Worm (Caenorhabditis elegans): Measurements from ENCODE around the gene try-5.

try-5 gene

ce11 chrV:9346804-9347203 lies at the start of gene try-5, which contains the start of gene K07B1.7:
TSS of gene try-5 (plus strand) at chrV:9347044.
TSS of gene K07B1.7 (minus strand) at chrV:9346962.
- TF ChIP-seq hnd-1 (tag; optimal IDR thresholded peaks at IDR 0.05) (no peak), aly-1 (tag; optimal IDR thresholded peaks at IDR 0.05) (no peak), tbx-11 (GFP tag; IDR thresholded peaks at IDR 0.05) (no peak), hmbx-1 (tag; optimal IDR thresholded peaks at IDR 0.05) (no peak), ceh-13 (GFP tag; optimal IDR thresholded peaks at IDR 0.05) (no peak), B0310.2 (tag; optimal IDR thresholded peaks at IDR 0.05) (no peak), tbx-37 (GFP tag; conservative IDR thresholded peaks at IDR 0.05) (no peak)

- TF ChIP-seq tbx-37 (GFP tag; conservative IDR thresholded peaks at IDR 0.05) = no peak
- no peak for TF ChIP-seq flt-1 (GFP tag; IDR thresholded peaks at IDR 0.05)
- TF ChIP-seq tra-4 (tag; optimal IDR thresholded peaks at IDR 0.05) = no peak
- TF ChIP-seq pes-1 (GFP tag; IDR thresholded peaks at IDR 0.05) = no peak
- TF ChIP-seq ets-7 (tag; optimal IDR thresholded peaks at IDR 0.05) = no peak
- no peak for TF ChIP-seq hnd-1 (tag; optimal IDR thresholded peaks at IDR 0.05)
- TF ChIP-seq ceh-13 (GFP tag; optimal IDR thresholded peaks at IDR 0.05) = no peak
- no peak for TF ChIP-seq sea-1 (GFP tag; conservative IDR thresholded peaks at IDR 0.05)
- TF ChIP-seq scrt-1 (GFP tag; IDR thresholded peaks at IDR 0.05) = no peak
- no peak for TF ChIP-seq B0310.2 (tag; optimal IDR thresholded peaks at IDR 0.05)
- TF ChIP-seq hmg-4 (GFP tag; optimal IDR thresholded peaks at IDR 0.05) = no peak
- no peak for TF ChIP-seq hmbx-1 (tag; optimal IDR thresholded peaks at IDR 0.05)
- TF ChIP-seq ceh-36 (tag; optimal IDR thresholded peaks at IDR 0.05) = no peak
- TF ChIP-seq F13C5.2 (tag; optimal IDR thresholded peaks at IDR 0.05) = no peak
- TF ChIP-seq ama-1 (optimal IDR thresholded peaks at IDR 0.05) = no peak
Measured at ce11 chrV:9297332-9297731, 49.5 kb upstream of the try-5 start, which contains the start of gene F44A2.5. TSS of gene F44A2.5 (plus strand) at chrV:9297632.

- TF ChIP-seq hnd-1 (tag; optimal IDR thresholded peaks at IDR 0.05) (no peak), tbx-11 (GFP tag; IDR thresholded peaks at IDR 0.05) (no peak), hmg-4 (GFP tag; optimal IDR thresholded peaks at IDR 0.05) (no peak), ama-1 (optimal IDR thresholded peaks at IDR 0.05) (no peak), scrt-1 (GFP tag; IDR thresholded peaks at IDR 0.05) (no peak), ceh-36 (tag; optimal IDR thresholded peaks at IDR 0.05) (no peak), pes-1 (GFP tag; IDR thresholded peaks at IDR 0.05) (no peak), tra-4 (tag; optimal IDR thresholded peaks at IDR 0.05) (no peak), sea-1 (GFP tag; conservative IDR thresholded peaks at IDR 0.05) (no peak), hmbx-1 (tag; optimal IDR thresholded peaks at IDR 0.05) (no peak)
Measured at ce11 chrV:9303026-9303425, 43.8 kb upstream of the try-5 start, which contains the start of gene nhr-39. TSS of gene nhr-39 (plus strand) at chrV:9303326.

- no peak for TF ChIP-seq B0310.2 (tag; optimal IDR thresholded peaks at IDR 0.05)
- TF ChIP-seq hnd-1 (tag; optimal IDR thresholded peaks at IDR 0.05) = no peak
- TF ChIP-seq tbx-37 (GFP tag; conservative IDR thresholded peaks at IDR 0.05) = no peak
- TF ChIP-seq hmbx-1 (tag; optimal IDR thresholded peaks at IDR 0.05) = no peak
- no peak for TF ChIP-seq sea-1 (GFP tag; conservative IDR thresholded peaks at IDR 0.05)
Measured at ce11 chrV:9305116-9305515, 41.7 kb upstream of the try-5 start, which contains the start of gene F44A2.3. TSS of gene F44A2.3 (plus strand) at chrV:9305416.

ce11 chrV:9312377-9312776 lies 34.5 kb upstream of the try-5 start:
- no peak for TF ChIP-seq hnd-1 (tag; optimal IDR thresholded peaks at IDR 0.05)
- no peak for TF ChIP-seq hmg-4 (GFP tag; optimal IDR thresholded peaks at IDR 0.05)
- TF ChIP-seq ceh-36 (tag; optimal IDR thresholded peaks at IDR 0.05) = no peak
- TF ChIP-seq tbx-11 (GFP tag; IDR thresholded peaks at IDR 0.05) = no peak
- no peak for TF ChIP-seq tra-4 (tag; optimal IDR thresholded peaks at IDR 0.05)
- no peak for TF ChIP-seq aly-1 (tag; optimal IDR thresholded peaks at IDR 0.05)
- no peak for TF ChIP-seq flt-1 (GFP tag; IDR thresholded peaks at IDR 0.05)
- no peak for TF ChIP-seq ama-1 (optimal IDR thresholded peaks at IDR 0.05)
- TF ChIP-seq ets-7 (tag; optimal IDR thresholded peaks at IDR 0.05) = no peak
- no peak for TF ChIP-seq tbx-37 (GFP tag; conservative IDR thresholded peaks at IDR 0.05)
- TF ChIP-seq hmbx-1 (tag; optimal IDR thresholded peaks at IDR 0.05) = no peak

ce11 chrV:9314408-9314807 lies 32.4 kb upstream of the try-5 start:
- TF ChIP-seq B0310.2 (tag; optimal IDR thresholded peaks at IDR 0.05) (no peak), ama-1 (optimal IDR thresholded peaks at IDR 0.05) (no peak), tbx-37 (GFP tag; conservative IDR thresholded peaks at IDR 0.05) (no peak), ets-7 (tag; optimal IDR thresholded peaks at IDR 0.05) (no peak), hmbx-1 (tag; optimal IDR thresholded peaks at IDR 0.05) (no peak), pes-1 (GFP tag; IDR thresholded peaks at IDR 0.05) (no peak), flt-1 (GFP tag; IDR thresholded peaks at IDR 0.05) (no peak), ceh-13 (GFP tag; optimal IDR thresholded peaks at IDR 0.05) (no peak), ceh-36 (tag; optimal IDR thresholded peaks at IDR 0.05) (no peak), tra-4 (tag; optimal IDR thresholded peaks at IDR 0.05) (no peak), scrt-1 (GFP tag; IDR thresholded peaks at IDR 0.05) (no peak), tbx-11 (GFP tag; IDR thresholded peaks at IDR 0.05) (no peak), aly-1 (tag; optimal IDR thresholded peaks at IDR 0.05) (no peak), F13C5.2 (tag; optimal IDR thresholded peaks at IDR 0.05) (no peak), hmg-4 (GFP tag; optimal IDR thresholded peaks at IDR 0.05) (no peak), hnd-1 (tag; optimal IDR thresholded peaks at IDR 0.05) (no peak)

ce11 chrV:9316970-9317369 lies 29.9 kb upstream of the try-5 start:
- TF ChIP-seq ama-1 (optimal IDR thresholded peaks at IDR 0.05) (no peak), flt-1 (GFP tag; IDR thresholded peaks at IDR 0.05) (no peak), ets-7 (tag; optimal IDR thresholded peaks at IDR 0.05) (no peak), pes-1 (GFP tag; IDR thresholded peaks at IDR 0.05) (no peak), tbx-11 (GFP tag; IDR thresholded peaks at IDR 0.05) (no peak), hmg-4 (GFP tag; optimal IDR thresholded peaks at IDR 0.05) (no peak), tra-4 (tag; optimal IDR thresholded peaks at IDR 0.05) (no peak), sea-1 (GFP tag; conservative IDR thresholded peaks at IDR 0.05) (no peak), ceh-36 (tag; optimal IDR thresholded peaks at IDR 0.05) (no peak), aly-1 (tag; optimal IDR thresholded peaks at IDR 0.05) (no peak), hmbx-1 (tag; optimal IDR thresholded peaks at IDR 0.05) (no peak), ceh-13 (GFP tag; optimal IDR thresholded peaks at IDR 0.05) (no peak), scrt-1 (GFP tag; IDR thresholded peaks at IDR 0.05) (no peak)

ce11 chrV:9318046-9318445 lies 28.8 kb upstream of the try-5 start, which contains the start of gene kvs-3:
TSS of gene kvs-3 (plus strand) at chrV:9318311.
- TF ChIP-seq tra-4 (tag; optimal IDR thresholded peaks at IDR 0.05) = no peak
- peak; percentile 49; the same call in 1 of the 2 replicates for TF ChIP-seq tbx-11 (GFP tag; IDR thresholded peaks at IDR 0.05)
- no peak for TF ChIP-seq ets-7 (tag; optimal IDR thresholded peaks at IDR 0.05)
- TF ChIP-seq scrt-1 (GFP tag; IDR thresholded peaks at IDR 0.05) = no peak
- no peak for TF ChIP-seq ceh-36 (tag; optimal IDR thresholded peaks at IDR 0.05)
- TF ChIP-seq B0310.2 (tag; optimal IDR thresholded peaks at IDR 0.05) = no peak
- no peak for TF ChIP-seq hmg-4 (GFP tag; optimal IDR thresholded peaks at IDR 0.05)
- 0 out of 2 replicates have a peak, but pooled peaks have one; percentile 18 for TF ChIP-seq flt-1 (GFP tag; IDR thresholded peaks at IDR 0.05)
- TF ChIP-seq hnd-1 (tag; optimal IDR thresholded peaks at IDR 0.05) = no peak
- no peak; the same call in 1 of the 2 replicates for TF ChIP-seq tbx-37 (GFP tag; conservative IDR thresholded peaks at IDR 0.05)
- TF ChIP-seq pes-1 (GFP tag; IDR thresholded peaks at IDR 0.05) = peak; percentile 68

Data from whole organism, early embryonic.